Fruit fly (Drosophila melanogaster): Measurements from ENCODE around the gene CG7016.

CG7016 gene

DNA sequence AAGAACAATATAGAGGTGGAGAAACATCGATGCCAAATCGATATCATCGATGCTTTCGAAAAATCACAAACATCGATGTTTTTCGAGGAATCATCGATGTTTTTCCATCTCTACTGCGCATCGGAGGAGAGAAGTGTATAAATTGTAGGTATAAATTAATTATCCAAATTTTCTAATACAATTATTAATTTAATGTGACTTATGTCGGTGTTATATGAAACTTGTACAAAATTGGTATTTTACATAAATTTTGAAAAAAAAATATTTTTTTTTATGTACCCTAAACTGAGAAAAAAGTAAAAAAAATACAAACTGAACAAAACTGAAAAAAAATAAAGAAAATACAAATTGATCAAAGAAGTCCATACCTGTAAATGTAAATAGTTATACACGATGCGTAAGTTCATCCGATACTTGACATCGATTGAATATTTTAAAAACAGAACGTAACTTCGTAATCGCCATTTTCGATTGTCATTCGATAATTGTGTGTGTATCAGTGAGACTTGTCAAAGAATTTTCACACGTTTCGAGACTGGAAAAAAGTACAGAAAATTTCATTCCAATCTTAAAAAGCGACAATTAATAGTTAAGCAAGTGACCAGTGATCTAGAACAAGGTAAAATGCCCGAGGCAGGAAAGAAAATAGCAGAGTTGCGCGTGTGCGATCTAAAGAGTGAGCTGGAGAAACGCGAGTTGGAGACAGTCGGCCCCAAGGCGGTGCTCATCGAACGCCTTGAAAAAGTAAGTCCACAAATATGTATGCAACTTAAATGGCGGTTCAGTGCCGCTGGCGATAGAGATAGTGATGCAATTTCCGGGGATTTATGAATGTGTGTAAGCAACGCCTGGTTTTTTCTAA lies 45.5 kb upstream of the CG7016 start, which contains the start of the genes CG5808 and Saf-B:
TSS of gene CG5808 (minus strand) at position 15 of the 862 bp plus-strand sequence.
TSS of gene Saf-B (plus strand) at position 472 of the 862 bp plus-strand sequence.
- TF ChIP-seq sage (GFP tag; optimal IDR thresholded peaks at IDR 0.05) (no peak), rgr (GFP tag; optimal IDR thresholded peaks at IDR 0.05) (no peak), dmrt93B (GFP tag; optimal IDR thresholded peaks at IDR 0.05) (no peak), CrebA (GFP tag; optimal IDR thresholded peaks at IDR 0.05; ENCODE audit: borderline replicate concordance) (no peak), Hr83 (GFP tag; optimal IDR thresholded peaks at IDR 0.05; ENCODE audit: poor library complexity, severe bottlenecking) (peak; percentile 22), Myc (optimal IDR thresholded peaks at IDR 0.05) (no peak), br (GFP tag; optimal IDR thresholded peaks at IDR 0.05) (no peak), usp (GFP tag; optimal IDR thresholded peaks at IDR 0.05) (no peak), woc (GFP tag; optimal IDR thresholded peaks at IDR 0.05) (no peak), psq (GFP tag; optimal IDR thresholded peaks at IDR 0.05) (peak; percentile 27), OdsH (GFP tag; optimal IDR thresholded peaks at IDR 0.05) (no peak), h (GFP tag; optimal IDR thresholded peaks at IDR 0.05) (no peak), HLH106 (tag; optimal IDR thresholded peaks at IDR 0.05) (no peak), lola (GFP tag; optimal IDR thresholded peaks at IDR 0.05) (no peak), Rel (GFP tag; optimal IDR thresholded peaks at IDR 0.05) (no peak), Rel (tag; optimal IDR thresholded peaks at IDR 0.05) (peak; percentile 19)

dm6 chr3R:24823061-24823460 lies 39.7 kb upstream of the CG7016 start:
- no peak for TF ChIP-seq ey (GFP tag; optimal IDR thresholded peaks at IDR 0.05)
- TF ChIP-seq dl (GFP tag; optimal IDR thresholded peaks at IDR 0.05; ENCODE audit: insufficient read depth in 1 of 2, partially characterized antibody in 2 of 2): no peak
- TF ChIP-seq Myc (optimal IDR thresholded peaks at IDR 0.05): no peak
- no peak for TF ChIP-seq Rel (GFP tag; optimal IDR thresholded peaks at IDR 0.05)
- TF ChIP-seq Rel (tag; optimal IDR thresholded peaks at IDR 0.05): peak; percentile 96

DNA sequence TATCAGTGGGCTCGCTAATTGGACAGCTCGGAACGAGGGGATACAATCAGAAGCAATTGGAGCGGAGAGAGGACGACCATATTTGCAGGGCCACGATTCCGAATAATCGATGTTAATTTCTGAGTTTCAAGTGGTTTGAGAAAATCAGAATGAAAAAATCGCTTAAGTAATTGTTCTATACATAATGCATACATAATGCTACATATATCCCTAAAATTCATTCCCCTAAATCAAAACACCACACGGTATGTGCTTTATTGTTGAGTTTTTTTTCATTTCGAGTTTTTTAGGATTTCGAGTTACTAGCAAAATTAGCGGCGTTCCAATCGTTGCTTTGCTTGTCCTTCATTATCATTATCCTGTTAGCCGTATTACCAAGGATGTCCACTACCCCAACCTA lies 37.2 kb upstream of the CG7016 start, which contains the start of gene niki:
TSS of gene niki (minus strand) at position 101 of the 400 bp plus-strand sequence.
- TF ChIP-seq usp (GFP tag; optimal IDR thresholded peaks at IDR 0.05) (no peak), Hnf4 (GFP tag; optimal IDR thresholded peaks at IDR 0.05) (no peak), dmrt93B (GFP tag; optimal IDR thresholded peaks at IDR 0.05) (no peak), dsf (GFP tag; optimal IDR thresholded peaks at IDR 0.05; ENCODE audit: borderline replicate concordance) (no peak), Rel (GFP tag; optimal IDR thresholded peaks at IDR 0.05) (no peak), Rel (tag; optimal IDR thresholded peaks at IDR 0.05) (no peak), Hr83 (GFP tag; optimal IDR thresholded peaks at IDR 0.05; ENCODE audit: poor library complexity, severe bottlenecking) (no peak), Myc (optimal IDR thresholded peaks at IDR 0.05) (no peak), brk (GFP tag; optimal IDR thresholded peaks at IDR 0.05) (no peak), HLH106 (tag; optimal IDR thresholded peaks at IDR 0.05) (no peak), woc (GFP tag; optimal IDR thresholded peaks at IDR 0.05) (no peak)

- TF ChIP-seq woc (GFP tag; optimal IDR thresholded peaks at IDR 0.05) (no peak), usp (GFP tag; optimal IDR thresholded peaks at IDR 0.05) (no peak), lola (GFP tag; optimal IDR thresholded peaks at IDR 0.05) (no peak), pan (optimal IDR thresholded peaks at IDR 0.05) (no peak), Myc (optimal IDR thresholded peaks at IDR 0.05) (no peak), sv (GFP tag; optimal IDR thresholded peaks at IDR 0.05) (no peak), Hr78 (GFP tag; optimal IDR thresholded peaks at IDR 0.05) (no peak), br (GFP tag; optimal IDR thresholded peaks at IDR 0.05) (no peak), Mio (GFP tag; optimal IDR thresholded peaks at IDR 0.05) (no peak), foxo (GFP tag; optimal IDR thresholded peaks at IDR 0.05) (no peak)
Measured at dm6 chr3R:24828234-24828633, 34.5 kb upstream of the CG7016 start, which contains the start of gene RabX4. TSS of gene RabX4 (minus strand) at chr3R:24828409.

dm6 chr3R:24829887-24830351 lies 32.8 kb upstream of the CG7016 start, which contains the start of the genes Kaz and CG43273:
TSS of gene Kaz (minus strand) at chr3R:24829959.
TSS of gene CG43273 (plus strand) at chr3R:24830301.
- TF ChIP-seq jim (GFP tag; optimal IDR thresholded peaks at IDR 0.05): no peak
- no peak for TF ChIP-seq Mio (GFP tag; optimal IDR thresholded peaks at IDR 0.05)
- no peak for TF ChIP-seq N (GFP tag; optimal IDR thresholded peaks at IDR 0.05)
- no peak for TF ChIP-seq GATAd (GFP tag; optimal IDR thresholded peaks at IDR 0.05)
- peak; percentile 64 for TF ChIP-seq CG9705 (GFP tag; optimal IDR thresholded peaks at IDR 0.05)
- TF ChIP-seq CG32264 (GFP tag; optimal IDR thresholded peaks at IDR 0.05): no peak
- no peak for TF ChIP-seq pan (optimal IDR thresholded peaks at IDR 0.05)
- TF ChIP-seq ey (GFP tag; optimal IDR thresholded peaks at IDR 0.05): peak; percentile 42
- no peak for TF ChIP-seq usp (GFP tag; optimal IDR thresholded peaks at IDR 0.05)
- peak; percentile 99 for TF ChIP-seq Myc (optimal IDR thresholded peaks at IDR 0.05)
- peak; percentile 68 for TF ChIP-seq sage (GFP tag; optimal IDR thresholded peaks at IDR 0.05)
- TF ChIP-seq tai (GFP tag; optimal IDR thresholded peaks at IDR 0.05): no peak
- TF ChIP-seq woc (GFP tag; optimal IDR thresholded peaks at IDR 0.05): peak; percentile 78
- peak; percentile 81 for TF ChIP-seq HLH106 (tag; optimal IDR thresholded peaks at IDR 0.05)
- TF ChIP-seq dmrt93B (GFP tag; optimal IDR thresholded peaks at IDR 0.05): no peak
- TF ChIP-seq Dfd (GFP tag; optimal IDR thresholded peaks at IDR 0.05): no peak
- no peak for TF ChIP-seq Abd-B (GFP tag; optimal IDR thresholded peaks at IDR 0.05)
- no peak for TF ChIP-seq brk (GFP tag; optimal IDR thresholded peaks at IDR 0.05)
- TF ChIP-seq CrebA (GFP tag; optimal IDR thresholded peaks at IDR 0.05; ENCODE audit: borderline replicate concordance): no peak
- TF ChIP-seq lola (GFP tag; optimal IDR thresholded peaks at IDR 0.05): no peak
- TF ChIP-seq Sp1 (GFP tag; optimal IDR thresholded peaks at IDR 0.05): no peak
- TF ChIP-seq br (GFP tag; optimal IDR thresholded peaks at IDR 0.05): no peak
- no peak for TF ChIP-seq fru (GFP tag; optimal IDR thresholded peaks at IDR 0.05)
- no peak for TF ChIP-seq rgr (GFP tag; optimal IDR thresholded peaks at IDR 0.05)
- no peak for TF ChIP-seq Hr83 (GFP tag; optimal IDR thresholded peaks at IDR 0.05; ENCODE audit: poor library complexity, severe bottlenecking)
- peak; percentile 49 for TF ChIP-seq OdsH (GFP tag; optimal IDR thresholded peaks at IDR 0.05)
- TF ChIP-seq Jra (GFP tag; optimal IDR thresholded peaks at IDR 0.05): no peak
